Fruit fly (Drosophila melanogaster) whole organism, embryonic: Measurements from ENCODE around the gene ClC-c.

Experiments
- Awh ChIP-seq: fragments of 200-800 bp; sonication (Bioruptor generic); IDR thresholded peaks from 2 replicates; pipeline ENCODE4, ENCODE4 v1.3.6; 2022; ENCODE audit warnings: missing biosample characterization, missing genetic modification characterization
- B-H2 ChIP-seq: fragments of 200-800 bp; sonication (Bioruptor generic); optimal IDR thresholded peaks from 2 replicates; lab custom pipeline; 2018; ENCODE audit warnings: missing biosample characterization, mild to moderate bottlenecking, missing genetic modification characterization
- CG10147 ChIP-seq: fragments of 200-800 bp; sonication (Bioruptor generic); optimal IDR thresholded peaks from 2 replicates; lab custom pipeline; 2019; ENCODE audit warnings: missing biosample characterization, mild to moderate bottlenecking, missing genetic modification characterization, moderate library complexity
- CG10543 ChIP-seq: fragments of 200-800 bp; sonication (Bioruptor generic); optimal IDR thresholded peaks from 3 replicates; lab custom pipeline; 2017; ENCODE audit warnings: missing biosample characterization, mild to moderate bottlenecking, missing genetic modification characterization, moderate library complexity
- CG12391 ChIP-seq: fragments of 200-800 bp; sonication (Bioruptor generic); optimal IDR thresholded peaks from 3 replicates; lab custom pipeline; 2018; ENCODE audit warnings: missing biosample characterization, mild to moderate bottlenecking, missing genetic modification characterization, moderate library complexity
- CG15601 ChIP-seq: fragments of 200-800 bp; sonication (Bioruptor generic); optimal IDR thresholded peaks from 3 replicates; lab custom pipeline; 2019; ENCODE audit warnings: missing biosample characterization, mild to moderate bottlenecking, missing genetic modification characterization, moderate library complexity
- CG2129 ChIP-seq: fragments of 200-800 bp; sonication (Bioruptor generic); IDR thresholded peaks from 2 replicates; pipeline ENCODE4 v1.3.6; 2022; ENCODE audit warnings: missing biosample characterization, missing genetic modification characterization; ENCODE audit not compliant: partially characterized antibody
- CG2199 ChIP-seq: fragments of 200-800 bp; sonication (Bioruptor generic); IDR thresholded peaks from 3 replicates; pipeline ENCODE4 v1.3.6; 2022; ENCODE audit warnings: missing biosample characterization, missing genetic modification characterization
- CG30431 ChIP-seq: fragments of 200-800 bp; sonication (Bioruptor generic); optimal IDR thresholded peaks from 2 replicates; lab custom pipeline; 2017; ENCODE audit warnings: missing biosample characterization, missing genetic modification characterization
- CG34224 ChIP-seq: fragments of 200-800 bp; sonication (Bioruptor generic); IDR thresholded peaks from 3 replicates; pipeline ENCODE4 v1.3.6; 2022; ENCODE audit warnings: missing biosample characterization, missing genetic modification characterization; ENCODE audit not compliant: partially characterized antibody
- CG4820 ChIP-seq: fragments of 200-800 bp; sonication (Bioruptor generic); optimal IDR thresholded peaks from 3 replicates; lab custom pipeline; 2016; ENCODE audit warnings: missing biosample characterization, missing genetic modification characterization
- CG6254 ChIP-seq: fragments of 200-800 bp; sonication (Bioruptor generic); optimal IDR thresholded peaks from 3 replicates; lab custom pipeline; 2017; ENCODE audit warnings: mild to moderate bottlenecking, missing biosample characterization, missing genetic modification reagents, missing genetic modification characterization
- CG6765 ChIP-seq: fragments of 200-800 bp; sonication (Bioruptor generic); optimal IDR thresholded peaks from 3 replicates; lab custom pipeline; 2017; ENCODE audit warnings: missing biosample characterization, mild to moderate bottlenecking, missing genetic modification characterization
- CG8359 ChIP-seq: fragments of 200-800 bp; sonication (Bioruptor generic); optimal IDR thresholded peaks from 2 replicates; lab custom pipeline; 2017; ENCODE audit warnings: missing biosample characterization, mild to moderate bottlenecking, missing genetic modification characterization, borderline replicate concordance
- Dfd ChIP-seq, 2 experiments: fragments of >200 bp; optimal IDR thresholded peaks; 2 replicates each; lab custom pipeline; 2017; ENCODE audit warnings: missing biosample characterization in 2 of 2, missing genetic modification characterization in 2 of 2
- GATAe ChIP-seq: fragments of 200-800 bp; sonication (Bioruptor generic); conservative IDR thresholded peaks from 2 replicates; pipeline ENCODE4 v1.3.6; 2022; ENCODE audit warnings: missing biosample characterization, missing genetic modification characterization
- HLH4C ChIP-seq: fragments of 200-800 bp; sonication (Bioruptor generic); IDR thresholded peaks from 3 replicates; pipeline ENCODE4 v1.3.6; 2022; ENCODE audit warnings: missing biosample characterization, missing genetic modification characterization; ENCODE audit not compliant: partially characterized antibody
- Hand ChIP-seq: fragments of 200-800 bp; sonication (Bioruptor generic); optimal IDR thresholded peaks from 2 replicates; lab custom pipeline; 2017; ENCODE audit warnings: mild to moderate bottlenecking, missing biosample characterization, missing genetic modification reagents, missing genetic modification characterization
- Lim3 ChIP-seq: fragments of 200-800 bp; sonication (Bioruptor generic); IDR thresholded peaks from 2 replicates; pipeline ENCODE4 v1.3.6; 2022; ENCODE audit warnings: missing biosample characterization, missing genetic modification characterization
- MBD-R2 ChIP-seq: fragments of 200-800 bp; sonication (Bioruptor generic); IDR thresholded peaks from 2 replicates; pipeline ENCODE4 v1.3.6; 2022; ENCODE audit warnings: missing biosample characterization, missing genetic modification characterization
- NC2α ChIP-seq: fragments of 200-800 bp; sonication (Bioruptor generic); optimal IDR thresholded peaks from 2 replicates; lab custom pipeline; 2016; ENCODE audit warnings: missing biosample characterization, missing genetic modification characterization
- NC2β ChIP-seq: fragments of 200-800 bp; sonication (Bioruptor generic); optimal IDR thresholded peaks from 2 replicates; lab custom pipeline; 2016; ENCODE audit warnings: missing biosample characterization, missing genetic modification characterization
- NFAT ChIP-seq: fragments of 200-800 bp; sonication (Bioruptor generic); IDR thresholded peaks from 2 replicates; pipeline ENCODE4 v1.3.6; 2022; ENCODE audit warnings: missing biosample characterization, missing genetic modification characterization
- Oaz ChIP-seq: fragments of 200-800 bp; sonication (Bioruptor generic); IDR thresholded peaks from 2 replicates; pipeline ENCODE4 v1.3.6; 2022; ENCODE audit warnings: missing biosample characterization, missing genetic modification characterization
- Oli ChIP-seq: fragments of 200-800 bp; sonication (Bioruptor generic); optimal IDR thresholded peaks from 2 replicates; lab custom pipeline; 2018; ENCODE audit warnings: missing biosample characterization, mild to moderate bottlenecking, missing genetic modification characterization, moderate library complexity
- Opbp ChIP-seq: fragments of 200-800 bp; sonication (Bioruptor generic); IDR thresholded peaks from 3 replicates; pipeline ENCODE4 v1.3.6; 2022; ENCODE audit warnings: missing biosample characterization, missing genetic modification characterization; ENCODE audit not compliant: partially characterized antibody
- Spps ChIP-seq: fragments of 200-800 bp; sonication (Bioruptor generic); optimal IDR thresholded peaks from 2 replicates; lab custom pipeline; 2018; ENCODE audit warnings: missing biosample characterization, mild to moderate bottlenecking, missing genetic modification characterization
- Stat92E ChIP-seq, 3 experiments: fragments of >200 bp in 2 of 3; fragments of 200-800 bp in 1 of 3; sonication (Bioruptor generic) in 1 of 3; optimal IDR thresholded peaks; 2 replicates each; lab custom pipeline; 2017 to 2019; ENCODE audit warnings: missing biosample characterization in 3 of 3, missing genetic modification characterization in 3 of 3, mild to moderate bottlenecking in 1 of 3, moderate library complexity in 1 of 3
- ap ChIP-seq: fragments of 200-800 bp; sonication (Bioruptor generic); IDR thresholded peaks from 2 replicates; pipeline ENCODE4 v1.3.6; 2022; ENCODE audit warnings: missing biosample characterization, missing genetic modification characterization
- ase ChIP-seq: fragments of 200-800 bp; sonication (Bioruptor generic); IDR thresholded peaks from 3 replicates; pipeline ENCODE4 v1.3.6; 2022; ENCODE audit warnings: missing biosample characterization, missing genetic modification characterization
- cas ChIP-seq: fragments of 200-800 bp; sonication (Bioruptor generic); IDR thresholded peaks from 2 replicates; pipeline ENCODE4 v1.3.6; 2022; ENCODE audit warnings: missing biosample characterization, missing genetic modification characterization
- chinmo ChIP-seq: fragments of 200-800 bp; sonication (Bioruptor generic); IDR thresholded peaks from 4 replicates; pipeline ENCODE4 v1.3.6; 2022; ENCODE audit warnings: missing biosample characterization, missing genetic modification characterization; ENCODE audit not compliant: partially characterized antibody
- corto ChIP-seq: fragments of 200-800 bp; sonication (Bioruptor generic); optimal IDR thresholded peaks from 2 replicates; lab custom pipeline; 2016; ENCODE audit warnings: missing biosample characterization, mild to moderate bottlenecking, missing genetic modification characterization, moderate library complexity
- da ChIP-seq: fragments of 200-800 bp; sonication (Bioruptor generic); optimal IDR thresholded peaks from 2 replicates; lab custom pipeline; 2016; ENCODE audit warnings: missing biosample characterization, missing genetic modification characterization
- dan ChIP-seq: fragments of 200-800 bp; sonication (Bioruptor generic); IDR thresholded peaks from 2 replicates; pipeline ENCODE4 v1.3.6; 2022; ENCODE audit warnings: missing biosample characterization, missing genetic modification characterization
- danr ChIP-seq: fragments of 200-800 bp; sonication (Bioruptor generic); IDR thresholded peaks from 2 replicates; pipeline ENCODE4 v1.3.6; 2022; ENCODE audit warnings: missing biosample characterization, missing genetic modification characterization
- dati ChIP-seq: fragments of 200-800 bp; sonication (Bioruptor generic); IDR thresholded peaks from 2 replicates; pipeline ENCODE4 v1.3.6; 2022; ENCODE audit warnings: missing biosample characterization, missing genetic modification characterization
- gcm ChIP-seq: fragments of 200-800 bp; sonication (Bioruptor generic); optimal IDR thresholded peaks from 2 replicates; lab custom pipeline; 2019; ENCODE audit warnings: missing biosample characterization, mild to moderate bottlenecking, missing genetic modification characterization, moderate library complexity
- h ChIP-seq: fragments of >200 bp; optimal IDR thresholded peaks from 2 replicates; lab custom pipeline; 2017
- kah ChIP-seq: fragments of 200-800 bp; sonication (Bioruptor generic); optimal IDR thresholded peaks from 2 replicates; lab custom pipeline; 2018; ENCODE audit warnings: missing biosample characterization, mild to moderate bottlenecking, missing genetic modification characterization
- kni ChIP-seq: fragments of 200-800 bp; sonication (Bioruptor generic); optimal IDR thresholded peaks from 3 replicates; lab custom pipeline; 2017; ENCODE audit warnings: mild to moderate bottlenecking, missing biosample characterization, missing genetic modification reagents, missing genetic modification characterization
- mld ChIP-seq: fragments of 200-800 bp; sonication (Bioruptor generic); IDR thresholded peaks from 3 replicates; pipeline ENCODE4 v1.3.6; 2022; ENCODE audit warnings: missing biosample characterization, missing genetic modification characterization; ENCODE audit not compliant: partially characterized antibody
- onecut ChIP-seq: fragments of 200-800 bp; sonication (Bioruptor generic); IDR thresholded peaks from 2 replicates; pipeline ENCODE4 v1.3.6; 2022; ENCODE audit warnings: missing biosample characterization, missing genetic modification characterization
- org-1 ChIP-seq: fragments of 200-800 bp; sonication (Bioruptor generic); optimal IDR thresholded peaks from 2 replicates; lab custom pipeline; 2017; ENCODE audit warnings: missing biosample characterization, missing genetic modification characterization
- pum ChIP-seq: fragments of 200-800 bp; sonication (Bioruptor generic); optimal IDR thresholded peaks from 2 replicates; lab custom pipeline; 2016; ENCODE audit warnings: missing biosample characterization, missing genetic modification characterization
- repo ChIP-seq: fragments of 200-800 bp; sonication (Bioruptor generic); optimal IDR thresholded peaks from 2 replicates; lab custom pipeline; 2016; ENCODE audit warnings: missing biosample characterization, missing genetic modification characterization
- sd ChIP-seq: fragments of 200-800 bp; sonication (Bioruptor generic); optimal IDR thresholded peaks from 3 replicates; lab custom pipeline; 2018; ENCODE audit warnings: missing biosample characterization, mild to moderate bottlenecking, missing genetic modification characterization, moderate library complexity
- sens-2 ChIP-seq: fragments of 200-800 bp; sonication (Bioruptor generic); IDR thresholded peaks from 2 replicates; pipeline ENCODE4 v1.3.6; 2022; ENCODE audit warnings: missing biosample characterization, missing genetic modification characterization
- shn ChIP-seq: fragments of 200-800 bp; sonication (Bioruptor generic); optimal IDR thresholded peaks from 3 replicates; lab custom pipeline; 2016; ENCODE audit warnings: missing biosample characterization, missing genetic modification characterization
- tio ChIP-seq: fragments of 200-800 bp; sonication (Bioruptor generic); optimal IDR thresholded peaks from 2 replicates; lab custom pipeline; 2017; ENCODE audit warnings: missing biosample characterization, missing genetic modification characterization, inconsistent platforms
- z ChIP-seq: fragments of 200-800 bp; sonication (Bioruptor generic); IDR thresholded peaks from 3 replicates; pipeline ENCODE4 v1.3.6; 2022; ENCODE audit warnings: missing biosample characterization, missing genetic modification characterization

ClC-c gene

dm6 chr3L:16042640-16043039 is 47.6 kb upstream of the ClC-c start (continued):
- TF ChIP-seq CG8359 (GFP tag; lab: Kevin White, UChicago): no peak
- TF ChIP-seq kni (GFP tag; lab: Kevin White, UChicago): peak; percentile 4
- TF ChIP-seq gcm: no peak
- TF ChIP-seq CG10543 (GFP tag; lab: Kevin White, UChicago): peak; percentile 29
- no peak for TF ChIP-seq CG10147 (GFP tag; lab: Kevin White, UChicago)
- TF ChIP-seq CG4820: no peak
- TF ChIP-seq h (lab: Kevin White, UChicago): no peak
- no peak for TF ChIP-seq tio (GFP tag; lab: Kevin White, UChicago)
- no peak for TF ChIP-seq CG6765 (GFP tag; lab: Kevin White, UChicago)
- no peak for TF ChIP-seq Oli
- no peak for TF ChIP-seq Spps
- no peak for TF ChIP-seq NC2α
- no peak for TF ChIP-seq mld (GFP tag; lab: Robert Waterston, UW)
- TF ChIP-seq sens-2 (GFP tag; lab: Robert Waterston, UW): no peak
- no peak for TF ChIP-seq CG2199
- no peak for TF ChIP-seq repo (GFP tag; lab: Kevin White, UChicago)
- TF ChIP-seq onecut (GFP tag; lab: Robert Waterston, UW): no peak
- TF ChIP-seq dati (GFP tag; lab: Robert Waterston, UW): no peak
- peak; percentile 36 for TF ChIP-seq corto (GFP tag; lab: Kevin White, UChicago)
- TF ChIP-seq CG15601 (tag; lab: Kevin White, UChicago): no peak
- TF ChIP-seq B-H2 (GFP tag; lab: Kevin White, UChicago): no peak
- no peak for TF ChIP-seq NC2β
- no peak for TF ChIP-seq ap (GFP tag; lab: Robert Waterston, UW)
- TF ChIP-seq Stat92E (GFP tag; optimal IDR thresholded peaks at IDR 0.05; lab: Kevin White, UChicago): no peak
- peak; percentile 94 for TF ChIP-seq sd (tag; lab: Kevin White, UChicago)
- no peak for TF ChIP-seq dan (GFP tag; lab: Robert Waterston, UW)
- peak; percentile 78; the same call in 3 of the 4 replicates for TF ChIP-seq chinmo (GFP tag; lab: Robert Waterston, UW)
- TF ChIP-seq CG12391 (tag; lab: Kevin White, UChicago): no peak
- TF ChIP-seq org-1 (GFP tag; lab: Kevin White, UChicago): no peak
- no peak for TF ChIP-seq CG2129 (GFP tag; lab: Robert Waterston, UW)
- 0 out of 3 replicates have a peak, but pooled peaks have one; percentile 26 for TF ChIP-seq Opbp (GFP tag; lab: Robert Waterston, UW)
- TF ChIP-seq cas (GFP tag; lab: Robert Waterston, UW): no peak
- TF ChIP-seq ase: no peak
- no peak for TF ChIP-seq shn (GFP tag; lab: Kevin White, UChicago)
- TF ChIP-seq CG6254 (GFP tag; lab: Kevin White, UChicago): no peak
- TF ChIP-seq pum (GFP tag; lab: Kevin White, UChicago): no peak
- no peak for TF ChIP-seq NFAT (GFP tag; lab: Robert Waterston, UW)
- TF ChIP-seq Oaz: no peak
- TF ChIP-seq danr (GFP tag; lab: Robert Waterston, UW): no peak
- no peak for TF ChIP-seq Dfd (GFP tag; optimal IDR thresholded peaks at IDR 0.05; lab: Kevin White, UChicago)
- no peak for TF ChIP-seq Awh (GFP tag; lab: Robert Waterston, UW)
- TF ChIP-seq CG30431 (GFP tag; lab: Kevin White, UChicago): no peak
- no peak for TF ChIP-seq GATAe
- TF ChIP-seq HLH4C (GFP tag; lab: Robert Waterston, UW): no peak
- no peak for TF ChIP-seq MBD-R2
- no peak for TF ChIP-seq kah (GFP tag; lab: Kevin White, UChicago)
- no peak for TF ChIP-seq CG34224
- no peak for TF ChIP-seq Lim3 (GFP tag; lab: Robert Waterston, UW)
- no peak for TF ChIP-seq da
- peak; percentile 60; the same call in 1 of the 3 replicates for TF ChIP-seq z (GFP tag; lab: Robert Waterston, UW)
- no peak for TF ChIP-seq Hand (GFP tag; lab: Kevin White, UChicago)
